Fruit fly (Drosophila melanogaster): Measurements from ENCODE around the gene nudC.

nudC gene

dm6 chr3L:16865123-16865831 lies 60.5 kb downstream of the nudC start, which contains the start of gene Lmpt:
Gene Lmpt (plus strand): TSS chr3L:16865295.
- no peak for TF ChIP-seq tj (GFP tag; optimal IDR thresholded peaks at IDR 0.05)
- TF ChIP-seq Mnt (GFP tag; optimal IDR thresholded peaks at IDR 0.05) = peak; percentile 11
- TF ChIP-seq CG14711 (tag; optimal IDR thresholded peaks at IDR 0.05) = no peak
- peak; percentile 30 for TF ChIP-seq CG7101 (tag; optimal IDR thresholded peaks at IDR 0.05)
- TF ChIP-seq bab1 (GFP tag; optimal IDR thresholded peaks at IDR 0.05) = peak; percentile 34
- TF ChIP-seq cnc (optimal IDR thresholded peaks at IDR 0.05) = no peak
- TF ChIP-seq CG33017 (tag; optimal IDR thresholded peaks at IDR 0.05) = no peak
- no peak for TF ChIP-seq ovo (GFP tag; optimal IDR thresholded peaks at IDR 0.05)
- TF ChIP-seq Crg-1 (GFP tag; optimal IDR thresholded peaks at IDR 0.05) = no peak

- TF ChIP-seq CG7045 (GFP tag; optimal IDR thresholded peaks at IDR 0.05) (no peak), cic (GFP tag; optimal IDR thresholded peaks at IDR 0.05) (no peak), Crg-1 (GFP tag; optimal IDR thresholded peaks at IDR 0.05) (no peak), CG5204 (GFP tag; optimal IDR thresholded peaks at IDR 0.05) (no peak), tj (GFP tag; optimal IDR thresholded peaks at IDR 0.05) (no peak), cnc (optimal IDR thresholded peaks at IDR 0.05) (no peak)
These were observed 61.0 kb downstream of the nudC start for dm6 chr3L:16865832-16866163.

DNA sequence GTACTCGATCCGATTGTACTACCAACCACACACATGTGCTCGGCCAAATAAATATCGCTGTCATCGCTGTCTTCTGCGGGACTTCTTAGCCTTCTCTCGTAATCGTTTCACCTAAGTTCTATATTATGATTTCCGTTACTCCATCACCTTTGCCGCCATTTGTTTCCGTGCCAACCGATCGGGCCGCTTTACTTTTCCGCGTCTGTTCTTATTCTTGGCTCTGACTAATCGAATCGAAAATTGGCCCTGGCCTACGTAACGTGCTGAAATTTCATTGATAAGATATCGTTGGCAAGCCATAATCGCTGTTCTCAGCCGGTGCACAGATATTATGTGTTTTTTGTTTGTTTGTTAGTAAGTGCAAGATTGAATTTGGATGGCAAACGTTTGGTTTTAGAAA lies 62.4 kb downstream of the nudC start:
- TF ChIP-seq CG11617 (GFP tag; optimal IDR thresholded peaks at IDR 0.05) (no peak), CG1620 (GFP tag; optimal IDR thresholded peaks at IDR 0.05) (no peak), CG7101 (tag; optimal IDR thresholded peaks at IDR 0.05) (no peak), cnc (optimal IDR thresholded peaks at IDR 0.05) (no peak), bab1 (GFP tag; optimal IDR thresholded peaks at IDR 0.05) (no peak), Hr96 (GFP tag; optimal IDR thresholded peaks at IDR 0.05) (no peak), Clk (GFP tag; optimal IDR thresholded peaks at IDR 0.05) (no peak), CG5204 (GFP tag; optimal IDR thresholded peaks at IDR 0.05) (no peak), tj (GFP tag; optimal IDR thresholded peaks at IDR 0.05) (no peak), CG14711 (tag; optimal IDR thresholded peaks at IDR 0.05) (no peak)
